Fruit fly (Drosophila melanogaster) whole organism, prepupa: ENCODE results near the gene CG43376.

Experiments
- CG11294 ChIP-seq: fragments of 200-800 bp; sonication (Bioruptor generic); IDR thresholded peaks from 2 replicates; pipeline ENCODE4 v1.3.6; 2022; ENCODE audit warnings: missing biosample characterization, missing genetic modification characterization
- CG16779 ChIP-seq: fragments of 200-800 bp; sonication (Bioruptor generic); optimal IDR thresholded peaks from 3 replicates; lab custom pipeline; 2017; ENCODE audit warnings: missing biosample characterization, mild to moderate bottlenecking, missing genetic modification characterization
- CG6854 ChIP-seq: fragments of 200-800 bp; sonication (Bioruptor generic); optimal IDR thresholded peaks from 2 replicates; lab custom pipeline; 2017; ENCODE audit warnings: missing biosample characterization, mild to moderate bottlenecking, missing genetic modification characterization
- Eip75B ChIP-seq: fragments of 200-800 bp; sonication (Bioruptor generic); optimal IDR thresholded peaks from 3 replicates; lab custom pipeline; 2016; ENCODE audit warnings: missing biosample characterization, missing genetic modification characterization

DNA sequence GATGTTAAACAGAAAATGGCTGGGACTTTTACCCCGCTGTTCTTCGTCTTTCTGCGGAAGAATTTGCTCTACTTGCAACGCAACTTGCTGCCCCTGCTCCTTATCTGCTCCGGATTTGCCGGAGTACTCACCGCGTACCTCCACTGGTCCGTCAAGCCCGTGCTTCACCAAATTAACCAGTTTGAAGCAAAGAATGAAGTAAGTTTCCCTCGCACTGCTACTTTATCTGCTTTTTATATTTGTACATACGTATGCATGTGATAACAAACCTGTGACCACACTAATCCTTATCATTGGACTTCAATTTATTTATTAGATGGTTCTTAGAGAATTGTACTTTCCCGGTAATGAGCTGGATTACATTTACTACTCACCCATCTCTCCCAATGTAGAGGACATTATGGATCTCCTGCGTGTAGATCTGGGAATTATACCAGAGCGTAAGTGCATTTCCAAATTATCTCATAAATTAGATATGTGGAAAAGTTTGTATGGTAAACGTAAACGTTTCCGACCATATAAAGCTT lies 10.4 kb downstream of the CG43376 start, which contains the start of gene CG16890:
- TF ChIP-seq Eip75B (GFP tag; lab: Kevin White, UChicago) (no peak), CG16779 (no peak), CG6854 (no peak), CG11294 (GFP tag; lab: Robert Waterston, UW) (no peak)
